Fruit fly (Drosophila melanogaster) whole organism, embryonic: Measurements from ENCODE around the gene CG10431.
A peak's percentile ranks its signal among the peaks of the same experiment; 100 is the strongest.

ENCODE experiments used
- Atf-2 ChIP-seq: fragments of 200-800 bp; sonication (Bioruptor generic); optimal IDR thresholded peaks from 2 replicates; lab custom pipeline; 2016; ENCODE audit warnings: missing biosample characterization, missing genetic modification characterization
- CG11398 ChIP-seq: fragments of 200-800 bp; sonication (Bioruptor generic); optimal IDR thresholded peaks from 2 replicates; lab custom pipeline; 2016; ENCODE audit warnings: missing biosample characterization, missing genetic modification characterization
- CG11504 ChIP-seq: fragments of 200-800 bp; sonication (Bioruptor generic); optimal IDR thresholded peaks from 3 replicates; lab custom pipeline; 2019; ENCODE audit warnings: missing biosample characterization, mild to moderate bottlenecking, missing genetic modification characterization, moderate library complexity
- CG11695 ChIP-seq: fragments of 200-800 bp; sonication (Bioruptor generic); IDR thresholded peaks from 3 replicates; pipeline ENCODE4 v1.3.6; 2022; ENCODE audit warnings: missing biosample characterization, missing genetic modification characterization
- CG12071 ChIP-seq: fragments of 200-800 bp; sonication (Bioruptor generic); optimal IDR thresholded peaks from 3 replicates; lab custom pipeline; 2018; ENCODE audit warnings: missing biosample characterization, mild to moderate bottlenecking, missing genetic modification characterization
- CG12942 ChIP-seq: fragments of 200-800 bp; sonication (Bioruptor generic); optimal IDR thresholded peaks from 3 replicates; lab custom pipeline; 2016; ENCODE audit warnings: missing biosample characterization, missing genetic modification characterization
- CG13624 ChIP-seq: fragments of 200-800 bp; sonication (Bioruptor generic); optimal IDR thresholded peaks from 2 replicates; lab custom pipeline; 2016; ENCODE audit warnings: missing biosample characterization, missing genetic modification characterization
- CG14441 ChIP-seq: fragments of 200-800 bp; sonication (Bioruptor generic); IDR thresholded peaks from 2 replicates; pipeline ENCODE4 v1.3.6; 2022; ENCODE audit warnings: missing biosample characterization, missing genetic modification characterization
- CG14860 ChIP-seq: fragments of 200-800 bp; sonication (Bioruptor generic); IDR thresholded peaks from 3 replicates; pipeline ENCODE4 v1.3.6; 2022; ENCODE audit warnings: missing biosample characterization, missing genetic modification characterization; ENCODE audit not compliant: partially characterized antibody
- CG15696 ChIP-seq: fragments of 200-800 bp; sonication (Bioruptor generic); optimal IDR thresholded peaks from 2 replicates; lab custom pipeline; 2019; ENCODE audit warnings: missing biosample characterization, mild to moderate bottlenecking, missing genetic modification characterization, moderate library complexity
- CG16813 ChIP-seq: fragments of 200-800 bp; sonication (Bioruptor generic); IDR thresholded peaks from 3 replicates; pipeline ENCODE4 v1.3.6; 2022; ENCODE audit warnings: missing biosample characterization, missing genetic modification characterization; ENCODE audit not compliant: partially characterized antibody
- CG17912 ChIP-seq: fragments of 200-800 bp; sonication (Bioruptor generic); optimal IDR thresholded peaks from 2 replicates; lab custom pipeline; 2018; ENCODE audit warnings: missing biosample characterization, mild to moderate bottlenecking, missing genetic modification characterization
- CG18262 ChIP-seq: fragments of 200-800 bp; optimal IDR thresholded peaks from 3 replicates; lab custom pipeline; 2019; ENCODE audit warnings: missing biosample characterization, mild to moderate bottlenecking, missing genetic modification characterization, moderate library complexity
- CG31441 ChIP-seq: fragments of 200-800 bp; sonication (Bioruptor generic); IDR thresholded peaks from 2 replicates; pipeline ENCODE4 v1.3.6; 2022; ENCODE audit warnings: missing biosample characterization, missing genetic modification characterization
- CG4328 ChIP-seq: fragments of 200-800 bp; sonication (Bioruptor generic); optimal IDR thresholded peaks from 3 replicates; lab custom pipeline; 2017; ENCODE audit warnings: missing biosample characterization, missing genetic modification reagents, missing genetic modification characterization
- CG6654 ChIP-seq: fragments of 200-800 bp; sonication (Bioruptor generic); optimal IDR thresholded peaks from 2 replicates; lab custom pipeline; 2017; ENCODE audit warnings: missing biosample characterization, mild to moderate bottlenecking, missing genetic modification characterization
- CG8388 ChIP-seq: fragments of 200-800 bp; sonication (Bioruptor generic); optimal IDR thresholded peaks from 2 replicates; lab custom pipeline; 2019; ENCODE audit warnings: missing biosample characterization, mild to moderate bottlenecking, missing genetic modification characterization, moderate library complexity
- CG9609 ChIP-seq: fragments of 200-800 bp; sonication (Bioruptor generic); optimal IDR thresholded peaks from 3 replicates; lab custom pipeline; 2016; ENCODE audit warnings: missing biosample characterization, missing genetic modification characterization
- CG9727 ChIP-seq: fragments of 200-800 bp; sonication (Bioruptor generic); optimal IDR thresholded peaks from 3 replicates; lab custom pipeline; 2017; ENCODE audit warnings: missing biosample characterization, mild to moderate bottlenecking, missing genetic modification characterization
- CoRest ChIP-seq: fragments of 200-800 bp; sonication (Bioruptor generic); optimal IDR thresholded peaks from 3 replicates; lab custom pipeline; 2018; ENCODE audit warnings: missing biosample characterization, mild to moderate bottlenecking, missing genetic modification characterization, moderate library complexity
- D19A ChIP-seq: fragments of 200-800 bp; optimal IDR thresholded peaks from 3 replicates; lab custom pipeline; 2019; ENCODE audit warnings: missing biosample characterization, mild to moderate bottlenecking, missing genetic modification characterization, moderate library complexity
- Dad ChIP-seq: fragments of 200-800 bp; sonication (Bioruptor generic); optimal IDR thresholded peaks from 3 replicates; lab custom pipeline; 2016; ENCODE audit warnings: missing biosample characterization, missing genetic modification characterization
- Dp ChIP-seq: fragments of 200-800 bp; sonication (Bioruptor generic); optimal IDR thresholded peaks from 2 replicates; lab custom pipeline; 2018; ENCODE audit warnings: missing biosample characterization, mild to moderate bottlenecking, missing genetic modification characterization, moderate library complexity
- Fer3 ChIP-seq: fragments of 200-800 bp; sonication (Bioruptor generic); optimal IDR thresholded peaks from 2 replicates; lab custom pipeline; 2018; ENCODE audit warnings: missing biosample characterization, mild to moderate bottlenecking, missing genetic modification characterization, moderate library complexity
- HmgZ ChIP-seq: fragments of 200-800 bp; sonication (Bioruptor generic); optimal IDR thresholded peaks from 2 replicates; lab custom pipeline; 2018; ENCODE audit warnings: missing biosample characterization, mild to moderate bottlenecking, missing genetic modification characterization
- Hr3 ChIP-seq: fragments of 200-800 bp; sonication (Bioruptor generic); optimal IDR thresholded peaks from 3 replicates; lab custom pipeline; 2016; ENCODE audit warnings: missing biosample characterization, missing genetic modification characterization
- Oaz ChIP-seq: fragments of 200-800 bp; sonication (Bioruptor generic); IDR thresholded peaks from 2 replicates; pipeline ENCODE4 v1.3.6; 2022; ENCODE audit warnings: missing biosample characterization, missing genetic modification characterization
- Sry-β ChIP-seq: fragments of 200-800 bp; sonication (Bioruptor generic); optimal IDR thresholded peaks from 2 replicates; lab custom pipeline; 2018; ENCODE audit warnings: missing biosample characterization, mild to moderate bottlenecking, missing genetic modification characterization, moderate library complexity
- Stat92E ChIP-seq, 3 experiments: fragments of >200 bp in 2 of 3; fragments of 200-800 bp in 1 of 3; sonication (Bioruptor generic) in 1 of 3; optimal IDR thresholded peaks; 2 replicates each; lab custom pipeline; 2017 to 2019; ENCODE audit warnings: missing biosample characterization in 3 of 3, missing genetic modification characterization in 3 of 3, mild to moderate bottlenecking in 1 of 3, moderate library complexity in 1 of 3
- ab ChIP-seq: fragments of 200-800 bp; sonication (Bioruptor generic); optimal IDR thresholded peaks from 2 replicates; lab custom pipeline; 2016; ENCODE audit warnings: missing biosample characterization, missing genetic modification characterization
- al ChIP-seq: fragments of 200-800 bp; sonication (Bioruptor generic); IDR thresholded peaks from 2 replicates; pipeline ENCODE4 v1.3.6; 2022; ENCODE audit warnings: missing biosample characterization, missing genetic modification characterization
- ap ChIP-seq: fragments of 200-800 bp; sonication (Bioruptor generic); IDR thresholded peaks from 2 replicates; pipeline ENCODE4 v1.3.6; 2022; ENCODE audit warnings: missing biosample characterization, missing genetic modification characterization
- bigmax ChIP-seq: fragments of 200-800 bp; sonication (Bioruptor generic); optimal IDR thresholded peaks from 2 replicates; lab custom pipeline; 2018; ENCODE audit warnings: missing biosample characterization, mild to moderate bottlenecking, missing genetic modification characterization
- cato ChIP-seq: fragments of 200-800 bp; sonication (Bioruptor generic); optimal IDR thresholded peaks from 2 replicates; lab custom pipeline; 2016; ENCODE audit warnings: missing biosample characterization, missing genetic modification characterization, borderline replicate concordance
- ems ChIP-seq: fragments of 200-800 bp; sonication (Bioruptor generic); optimal IDR thresholded peaks from 3 replicates; lab custom pipeline; 2016; ENCODE audit warnings: missing biosample characterization, missing genetic modification characterization
- eve ChIP-seq, 2 experiments: fragments of >200 bp; optimal IDR thresholded peaks; 2 replicates each; lab custom pipeline; 2017; ENCODE audit warnings: missing biosample characterization in 2 of 2, missing genetic modification characterization in 2 of 2
- gem ChIP-seq: fragments of 200-800 bp; sonication (Bioruptor generic); optimal IDR thresholded peaks from 2 replicates; lab custom pipeline; 2019; ENCODE audit warnings: missing biosample characterization, mild to moderate bottlenecking, missing genetic modification characterization, moderate library complexity
- gro ChIP-seq: fragments of 200-800 bp; sonication (Bioruptor generic); optimal IDR thresholded peaks from 2 replicates; lab custom pipeline; 2016; ENCODE audit warnings: missing biosample characterization, missing genetic modification characterization
- h ChIP-seq: fragments of >200 bp; optimal IDR thresholded peaks from 2 replicates; lab custom pipeline; 2017
- hb ChIP-seq: fragments of 200-800 bp; sonication (Bioruptor generic); IDR thresholded peaks from 3 replicates; pipeline ENCODE4 v1.3.6; 2022; ENCODE audit warnings: missing biosample characterization, missing genetic modification characterization; ENCODE audit not compliant: partially characterized antibody
- jing ChIP-seq: fragments of 200-800 bp; sonication (Bioruptor generic); optimal IDR thresholded peaks from 2 replicates; lab custom pipeline; 2018; ENCODE audit warnings: missing biosample characterization, mild to moderate bottlenecking, missing genetic modification characterization
- lola ChIP-seq, 3 experiments: fragments of >200 bp in 2 of 3; fragments of 200-800 bp in 1 of 3; sonication (Bioruptor generic) in 1 of 3; optimal IDR thresholded peaks; 2 replicates each; lab custom pipeline; 2017 to 2019; ENCODE audit warnings: missing biosample characterization in 3 of 3, missing genetic modification characterization in 3 of 3, mild to moderate bottlenecking in 1 of 3, moderate library complexity in 1 of 3
- pita ChIP-seq: fragments of 200-800 bp; sonication (Bioruptor generic); optimal IDR thresholded peaks from 2 replicates; lab custom pipeline; 2017; ENCODE audit warnings: missing biosample characterization, mild to moderate bottlenecking, missing genetic modification characterization
- pros ChIP-seq: fragments of 200-800 bp; sonication (Bioruptor generic); optimal IDR thresholded peaks from 3 replicates; lab custom pipeline; 2019; ENCODE audit warnings: missing biosample characterization, mild to moderate bottlenecking, missing genetic modification characterization, moderate library complexity
- run ChIP-seq: fragments of 200-800 bp; sonication (Bioruptor generic); optimal IDR thresholded peaks from 3 replicates; lab custom pipeline; 2018; ENCODE audit warnings: missing biosample characterization, mild to moderate bottlenecking, missing genetic modification characterization
- salm ChIP-seq: fragments of 200-800 bp; sonication (Bioruptor generic); optimal IDR thresholded peaks from 2 replicates; lab custom pipeline; 2018; ENCODE audit warnings: missing biosample characterization, mild to moderate bottlenecking, missing genetic modification characterization
- so ChIP-seq: fragments of 200-800 bp; sonication (Bioruptor generic); IDR thresholded peaks from 3 replicates; pipeline ENCODE4 v1.3.6; 2022; ENCODE audit warnings: missing biosample characterization, missing genetic modification characterization
- tup ChIP-seq: fragments of 200-800 bp; sonication (Bioruptor generic); optimal IDR thresholded peaks from 2 replicates; lab custom pipeline; 2016; ENCODE audit warnings: missing biosample characterization, mild to moderate bottlenecking, missing genetic modification characterization, moderate library complexity
- unc-4 ChIP-seq: fragments of 200-800 bp; sonication (Bioruptor generic); IDR thresholded peaks from 2 replicates; pipeline ENCODE4 v1.3.6; 2022; ENCODE audit warnings: missing biosample characterization, missing genetic modification characterization; ENCODE audit not compliant: partially characterized antibody

CG10431 gene

dm6 chr2L:19026491-19027197, 52.1 kb downstream of the CG10431 start (continued):
- TF ChIP-seq Dad (GFP tag; lab: Kevin White, UChicago) (no peak), al (peak; percentile 18; the same call in 1 of the 2 replicates), CoRest (tag; lab: Kevin White, UChicago) (peak; percentile 70), Sry-β (GFP tag; lab: Kevin White, UChicago) (no peak), CG6654 (GFP tag; lab: Kevin White, UChicago) (no peak), ems (peak; percentile 6), CG14860 (GFP tag; lab: Robert Waterston, UW) (no peak), CG16813 (GFP tag; lab: Robert Waterston, UW) (no peak), CG8388 (GFP tag; lab: Kevin White, UChicago) (no peak), lola (GFP tag; optimal IDR thresholded peaks at IDR 0.05; lab: Kevin White, UChicago) (no peak), CG15696 (tag; lab: Kevin White, UChicago) (no peak), pros (GFP tag; lab: Kevin White, UChicago) (no peak), CG11504 (tag; lab: Kevin White, UChicago) (peak; percentile 46), bigmax (no peak), cato (GFP tag; lab: Kevin White, UChicago) (no peak), Dp (GFP tag; lab: Kevin White, UChicago) (no peak), CG12942 (GFP tag; lab: Kevin White, UChicago) (no peak), Atf-2 (GFP tag; lab: Kevin White, UChicago) (no peak), CG11695 (GFP tag; lab: Robert Waterston, UW) (peak; percentile 46; the same call in 1 of the 3 replicates), CG31441 (GFP tag; lab: Robert Waterston, UW) (peak; percentile 64), CG9727 (GFP tag; lab: Kevin White, UChicago) (peak; percentile 58), ap (GFP tag; lab: Robert Waterston, UW) (no peak), CG4328 (peak; percentile 23), pita (GFP tag; lab: Kevin White, UChicago) (no peak), hb (GFP tag; lab: Robert Waterston, UW) (no peak), CG13624 (GFP tag; lab: Kevin White, UChicago) (no peak), unc-4 (GFP tag; lab: Robert Waterston, UW) (no peak), ab (GFP tag; lab: Kevin White, UChicago) (no peak), CG12071 (GFP tag; lab: Kevin White, UChicago) (peak; percentile 25), run (tag; lab: Kevin White, UChicago) (peak; percentile 5), eve (GFP tag; optimal IDR thresholded peaks at IDR 0.05; lab: Kevin White, UChicago) (no peak), Stat92E (GFP tag; optimal IDR thresholded peaks at IDR 0.05; lab: Kevin White, UChicago) (no peak), HmgZ (tag; lab: Kevin White, UChicago) (peak; percentile 51), Hr3 (GFP tag; lab: Kevin White, UChicago) (no peak), gem (tag; lab: Kevin White, UChicago) (peak; percentile 72), gro (peak; percentile 38), so (GFP tag; lab: Robert Waterston, UW) (peak; percentile 64; the same call in 1 of the 3 replicates), Oaz (GFP tag; lab: Robert Waterston, UW) (no peak), jing (GFP tag; lab: Kevin White, UChicago) (no peak), salm (tag; lab: Kevin White, UChicago) (peak; percentile 11), CG17912 (no peak), CG14441 (GFP tag; lab: Robert Waterston, UW) (0 out of 2 replicates have a peak, but pooled peaks have one; percentile 18), D19A (tag; lab: Kevin White, UChicago) (peak; percentile 41), CG9609 (GFP tag; lab: Kevin White, UChicago) (no peak), Fer3 (tag; lab: Kevin White, UChicago) (peak; percentile 32), CG11398 (no peak), CG18262 (tag; lab: Kevin White, UChicago) (peak; percentile 51), h (lab: Kevin White, UChicago) (no peak), tup (GFP tag; lab: Kevin White, UChicago) (peak; percentile 9)
